Worm (Caenorhabditis elegans): ENCODE data around the gene Y38A10A.2.

Y38A10A.2 gene

DNA sequence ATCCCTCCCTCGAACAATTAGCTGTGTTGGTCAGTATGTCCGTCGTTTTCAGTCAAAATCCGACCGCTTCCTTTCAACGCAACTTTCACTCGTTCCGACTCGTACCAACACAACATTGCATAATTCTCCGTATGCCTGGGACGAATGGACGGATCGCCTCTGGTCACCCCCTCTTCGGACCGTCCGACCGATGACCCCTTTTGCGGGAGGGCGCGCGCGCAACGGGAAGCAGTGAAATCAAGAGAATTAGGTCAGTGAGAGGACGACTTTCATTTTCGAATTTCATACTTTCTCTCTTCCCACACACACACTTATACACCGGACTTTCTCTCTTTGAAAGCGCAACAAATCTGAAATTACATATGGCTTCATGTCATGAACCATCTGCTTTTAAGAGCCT lies 42.1 kb upstream of the Y38A10A.2 start, which contains the start of gene atf-8:
atf-8 (plus strand) TSS at position 234 of the 400 bp plus-strand sequence.
- TF ChIP-seq nhr-25 (tag; optimal IDR thresholded peaks at IDR 0.05) (peak; percentile 10), fkh-10 (GFP tag; optimal IDR thresholded peaks at IDR 0.05) (no peak), lsy-12 (tag; optimal IDR thresholded peaks at IDR 0.05) (no peak), mml-1 (tag; optimal IDR thresholded peaks at IDR 0.05) (no peak), R02D3.7 (tag; optimal IDR thresholded peaks at IDR 0.05) (no peak), fos-1 (tag; optimal IDR thresholded peaks at IDR 0.05) (no peak), sea-2 (GFP tag; optimal IDR thresholded peaks at IDR 0.05) (no peak), nhr-67 (tag; optimal IDR thresholded peaks at IDR 0.05) (no peak), elt-1 (tag; optimal IDR thresholded peaks at IDR 0.05) (no peak), egl-5 (tag; optimal IDR thresholded peaks at IDR 0.05) (no peak), ztf-4 (tag; optimal IDR thresholded peaks at IDR 0.05) (no peak), nhr-237 (tag; optimal IDR thresholded peaks at IDR 0.05) (no peak), eor-1 (tag; optimal IDR thresholded peaks at IDR 0.05) (no peak), ztf-11 (tag; optimal IDR thresholded peaks at IDR 0.05) (no peak), zag-1 (tag; optimal IDR thresholded peaks at IDR 0.05) (no peak), unc-62 (GFP tag; optimal IDR thresholded peaks at IDR 0.05) (no peak), nhr-28 (tag; optimal IDR thresholded peaks at IDR 0.05) (no peak), nhr-23 (tag; optimal IDR thresholded peaks at IDR 0.05) (peak; percentile 74)

DNA sequence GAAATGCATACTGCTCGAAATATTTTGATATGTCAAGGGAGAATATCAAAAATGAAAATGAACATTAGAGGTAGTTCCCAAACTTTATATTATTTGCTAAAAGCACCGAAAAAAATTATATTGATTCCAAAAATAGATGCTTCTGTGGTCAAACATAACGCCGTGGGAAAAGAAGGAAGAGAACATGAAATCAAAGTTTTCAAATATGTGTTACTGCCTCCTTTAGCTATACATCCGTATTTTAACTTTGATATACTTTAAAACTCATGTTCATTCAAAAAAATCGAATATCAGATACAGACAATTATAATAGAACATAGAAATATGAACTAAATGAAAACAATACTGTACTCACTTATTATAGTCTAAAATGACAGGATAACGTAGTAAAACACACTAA lies 40.2 kb upstream of the Y38A10A.2 start, which contains the start of gene Y38A10A.11:
Y38A10A.11 (minus strand) TSS at position 101 of the 400 bp plus-strand sequence.
- TF ChIP-seq nhr-25 (tag; optimal IDR thresholded peaks at IDR 0.05) (no peak), egl-5 (tag; optimal IDR thresholded peaks at IDR 0.05) (no peak), R02D3.7 (tag; optimal IDR thresholded peaks at IDR 0.05) (no peak), fos-1 (tag; optimal IDR thresholded peaks at IDR 0.05) (no peak), ztf-11 (tag; optimal IDR thresholded peaks at IDR 0.05) (no peak), snpc-4 (tag; optimal IDR thresholded peaks at IDR 0.05) (no peak), nhr-43 (tag; optimal IDR thresholded peaks at IDR 0.05; ENCODE audit: poor library complexity, severe bottlenecking) (no peak), fkh-10 (GFP tag; optimal IDR thresholded peaks at IDR 0.05) (no peak), tbx-2 (tag; optimal IDR thresholded peaks at IDR 0.05) (no peak), daf-12 (tag; optimal IDR thresholded peaks at IDR 0.05) (no peak), sea-2 (GFP tag; optimal IDR thresholded peaks at IDR 0.05) (no peak), nhr-237 (tag; optimal IDR thresholded peaks at IDR 0.05) (no peak)

DNA sequence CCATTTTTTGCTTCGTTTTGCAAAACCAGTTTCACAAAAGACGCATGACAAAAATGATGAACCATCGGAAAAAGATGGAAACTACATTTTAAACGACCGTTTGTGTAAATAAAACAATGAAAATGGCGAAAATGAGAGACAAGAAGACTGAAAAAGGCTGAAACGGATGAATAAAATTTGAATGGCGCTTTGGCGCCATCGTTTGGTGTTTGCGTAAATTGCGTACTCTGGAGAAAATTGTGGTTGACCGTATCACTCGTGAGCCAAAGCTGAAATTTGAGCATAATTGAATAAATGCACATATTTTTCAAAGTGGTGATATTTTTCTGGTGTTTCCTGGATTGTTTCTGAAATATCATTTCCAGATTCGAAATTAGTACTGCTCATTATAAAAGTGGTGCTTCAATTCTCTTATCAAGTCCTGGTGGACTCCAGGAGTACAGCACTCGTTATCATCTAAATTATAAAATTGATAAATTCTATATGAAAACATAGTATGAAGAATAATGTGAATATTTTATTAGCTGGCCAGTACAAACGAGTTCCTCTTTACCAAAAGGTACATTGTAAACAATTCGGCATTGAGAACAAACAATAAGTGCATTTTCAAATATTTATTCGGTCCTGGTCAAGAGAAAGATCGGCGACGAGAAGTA lies 38.1 kb upstream of the Y38A10A.2 start:
- TF ChIP-seq unc-62 (GFP tag; optimal IDR thresholded peaks at IDR 0.05) (no peak), elt-3 (tag; optimal IDR thresholded peaks at IDR 0.05) (no peak), hmg-11 (tag; optimal IDR thresholded peaks at IDR 0.05) (no peak), egl-5 (tag; optimal IDR thresholded peaks at IDR 0.05) (peak; percentile 23), pha-4 (tag; optimal IDR thresholded peaks at IDR 0.05) (peak; percentile 80), nfya-1 (tag; optimal IDR thresholded peaks at IDR 0.05; ENCODE audit: insufficient read depth) (peak; percentile 21), fkh-2 (tag; optimal IDR thresholded peaks at IDR 0.05) (no peak), elt-2 (tag; optimal IDR thresholded peaks at IDR 0.05) (peak; percentile 70), sea-2 (GFP tag; optimal IDR thresholded peaks at IDR 0.05) (no peak), nhr-23 (tag; optimal IDR thresholded peaks at IDR 0.05) (peak; percentile 2)

DNA sequence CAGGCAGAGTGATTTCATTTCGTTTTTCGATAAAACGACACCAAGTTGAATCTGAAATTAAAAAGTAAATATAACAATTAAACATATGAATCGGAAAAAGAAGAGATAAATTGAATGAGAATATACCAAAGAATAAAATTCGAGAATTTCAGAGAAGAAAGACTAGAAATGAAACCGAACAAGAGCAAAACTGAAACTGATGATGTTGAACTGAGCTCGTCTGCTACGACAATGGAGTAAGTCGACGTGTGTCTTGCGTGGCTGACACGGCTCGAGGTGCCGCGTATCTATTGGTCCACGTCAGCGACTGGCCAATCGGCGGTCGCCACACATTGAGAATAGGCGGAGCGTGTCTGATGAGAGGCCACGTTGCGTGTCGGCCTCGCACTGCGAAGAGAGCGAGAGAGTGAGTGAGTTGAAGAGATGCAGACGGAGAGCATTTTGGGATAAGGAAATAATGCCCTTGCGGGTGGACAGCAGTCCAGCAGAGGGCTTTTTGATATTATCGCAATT lies 37.3 kb upstream of the Y38A10A.2 start, which contains the start of gene crt-1:
crt-1 (minus strand) TSS at position 51 of the 513 bp plus-strand sequence.
- TF ChIP-seq ztf-11 (tag; optimal IDR thresholded peaks at IDR 0.05) (no peak), ceh-16 (tag; optimal IDR thresholded peaks at IDR 0.05) (no peak), jun-1 (tag; optimal IDR thresholded peaks at IDR 0.05) (peak; percentile 87), sea-2 (GFP tag; optimal IDR thresholded peaks at IDR 0.05) (no peak), nhr-25 (tag; optimal IDR thresholded peaks at IDR 0.05) (peak; percentile 82), nhr-67 (tag; optimal IDR thresholded peaks at IDR 0.05) (no peak), egl-27 (tag; optimal IDR thresholded peaks at IDR 0.05) (no peak), zag-1 (tag; optimal IDR thresholded peaks at IDR 0.05) (no peak), eor-1 (tag; optimal IDR thresholded peaks at IDR 0.05) (no peak), nhr-23 (tag; optimal IDR thresholded peaks at IDR 0.05) (peak; percentile 83), tbx-2 (tag; optimal IDR thresholded peaks at IDR 0.05) (peak; percentile 71), elt-3 (tag; optimal IDR thresholded peaks at IDR 0.05) (peak in 1 of 3 experiments; percentile 20), nfya-1 (tag; optimal IDR thresholded peaks at IDR 0.05; ENCODE audit: insufficient read depth) (peak; percentile 100), nhr-11 (tag; optimal IDR thresholded peaks at IDR 0.05) (peak; percentile 44), daf-12 (tag; optimal IDR thresholded peaks at IDR 0.05) (no peak), ceh-82 (tag; optimal IDR thresholded peaks at IDR 0.05) (no peak), ceh-9 (tag; optimal IDR thresholded peaks at IDR 0.05) (no peak), ama-1 (optimal IDR thresholded peaks at IDR 0.05) (peak; percentile 45), ceh-28 (tag; optimal IDR thresholded peaks at IDR 0.05) (peak; percentile 71), egl-5 (tag; optimal IDR thresholded peaks at IDR 0.05) (peak; percentile 82), lin-39 (tag; optimal IDR thresholded peaks at IDR 0.05) (peak; percentile 88), pqm-1 (tag; optimal IDR thresholded peaks at IDR 0.05) (peak; percentile 55), lin-15B (tag; optimal IDR thresholded peaks at IDR 0.05) (peak; percentile 97), unc-39 (tag; optimal IDR thresholded peaks at IDR 0.05) (no peak), hmg-11 (tag; optimal IDR thresholded peaks at IDR 0.05) (peak; percentile 80), elt-2 (tag; optimal IDR thresholded peaks at IDR 0.05) (peak; percentile 93), nhr-76 (tag; optimal IDR thresholded peaks at IDR 0.05) (no peak), nhr-28 (tag; optimal IDR thresholded peaks at IDR 0.05) (no peak), elt-1 (tag; optimal IDR thresholded peaks at IDR 0.05) (peak; percentile 65), fos-1 (tag; optimal IDR thresholded peaks at IDR 0.05) (no peak), snpc-4 (tag; optimal IDR thresholded peaks at IDR 0.05) (peak; percentile 57), fkh-2 (tag; optimal IDR thresholded peaks at IDR 0.05) (no peak), R02D3.7 (tag; optimal IDR thresholded peaks at IDR 0.05) (peak; percentile 82), lsy-12 (tag; optimal IDR thresholded peaks at IDR 0.05) (peak; percentile 97)
